Worm (Caenorhabditis elegans): ENCODE measurements around the gene F47G9.6.
A peak's percentile ranks its signal among the peaks of the same experiment; 100 is the strongest.

Gene F47G9.6

ce11 chrV:11354264-11354663 is 25.1 kb downstream of the F47G9.6 start:
- no peak for TF ChIP-seq ztf-22 (GFP tag; optimal IDR thresholded peaks at IDR 0.05)
- TF ChIP-seq nhr-179 (tag; optimal IDR thresholded peaks at IDR 0.05) = no peak
- no peak for TF ChIP-seq B0261.1 (tag; optimal IDR thresholded peaks at IDR 0.05)
- no peak for TF ChIP-seq let-526 (GFP tag; IDR thresholded peaks at IDR 0.05)
- no peak for TF ChIP-seq lin-26 (GFP tag; IDR thresholded peaks at IDR 0.05)
- TF ChIP-seq lin-54 (GFP tag; optimal IDR thresholded peaks at IDR 0.05) = no peak
- no peak for TF ChIP-seq ama-1 (optimal IDR thresholded peaks at IDR 0.05)
- no peak for TF ChIP-seq ama-1 (GFP tag; optimal IDR thresholded peaks at IDR 0.05)
- no peak for TF ChIP-seq F52B5.7 (tag; optimal IDR thresholded peaks at IDR 0.05)
- no peak for TF ChIP-seq bed-1 (GFP tag; IDR thresholded peaks at IDR 0.05)
- no peak for TF ChIP-seq efl-1 (GFP tag; optimal IDR thresholded peaks at IDR 0.05)

- TF ChIP-seq dox-1 (GFP tag; IDR thresholded peaks at IDR 0.05) (no peak), F39B2.1 (GFP tag; IDR thresholded peaks at IDR 0.05) (no peak), lsy-27 (tag; optimal IDR thresholded peaks at IDR 0.05; ENCODE audit: borderline replicate concordance, insufficient read depth) (no peak), mxl-1 (tag; optimal IDR thresholded peaks at IDR 0.05) (no peak)
Measured at ce11 chrV:11363575-11363974, 34.4 kb downstream of the F47G9.6 start.

- no peak for TF ChIP-seq Y53G8AR.9 (GFP tag; conservative IDR thresholded peaks at IDR 0.05)
Measured at ce11 chrV:11366129-11366528, 36.9 kb downstream of the F47G9.6 start, which contains the start of gene dop-5. TSS of gene dop-5 (minus strand) at chrV:11366229.

ce11 chrV:11372284-11372878 is 43.2 kb downstream of the F47G9.6 start:
- TF ChIP-seq nhr-179 (tag; optimal IDR thresholded peaks at IDR 0.05) (no peak), B0336.3 (GFP tag; IDR thresholded peaks at IDR 0.05) (no peak)

ce11 chrV:11373918-11374317 is 44.7 kb downstream of the F47G9.6 start:
- TF ChIP-seq ztf-3 (GFP tag; optimal IDR thresholded peaks at IDR 0.05) = no peak
- no peak for TF ChIP-seq ztf-6 (GFP tag; IDR thresholded peaks at IDR 0.05)
- TF ChIP-seq nhr-179 (tag; optimal IDR thresholded peaks at IDR 0.05) = no peak
- no peak for TF ChIP-seq zfh-2 (GFP tag; conservative IDR thresholded peaks at IDR 0.05)

ce11 chrV:11375150-11375792 is 46.1 kb downstream of the F47G9.6 start, which contains the start of gene cnb-1:
TSS of gene cnb-1 (plus strand) at chrV:11375742.
- TF ChIP-seq dpl-1 (GFP tag; optimal IDR thresholded peaks at IDR 0.05) (no peak), Y53G8AR.9 (GFP tag; conservative IDR thresholded peaks at IDR 0.05) (no peak), him-1 (tag; optimal IDR thresholded peaks at IDR 0.05) (no peak), egl-18 (GFP tag; IDR thresholded peaks at IDR 0.05) (no peak), T07F8.4 (tag; optimal IDR thresholded peaks at IDR 0.05) (no peak), ztf-6 (GFP tag; IDR thresholded peaks at IDR 0.05) (no peak), F22D6.2 (tag; optimal IDR thresholded peaks at IDR 0.05) (no peak), D2030.7 (GFP tag; IDR thresholded peaks at IDR 0.05) (no peak), gei-17 (GFP tag; optimal IDR thresholded peaks at IDR 0.05) (no peak), T26A5.8 (tag; optimal IDR thresholded peaks at IDR 0.05) (no peak), Y79H2A.3 (GFP tag; conservative IDR thresholded peaks at IDR 0.05) (no peak), ztf-28 (GFP tag; IDR thresholded peaks at IDR 0.05) (no peak), snpc-1.1 (tag; optimal IDR thresholded peaks at IDR 0.05; ENCODE audit: insufficient read depth) (no peak), pbrm-1 (GFP tag; IDR thresholded peaks at IDR 0.05) (peak; percentile 48; the same call in 1 of the 2 replicates), B0019.2 (GFP tag; conservative IDR thresholded peaks at IDR 0.05) (no peak), madf-10 (tag; optimal IDR thresholded peaks at IDR 0.05) (no peak), dox-1 (GFP tag; IDR thresholded peaks at IDR 0.05) (no peak), Y53F4B.3 (GFP tag; IDR thresholded peaks at IDR 0.05) (no peak), let-526 (GFP tag; IDR thresholded peaks at IDR 0.05) (no peak), ceh-91 (GFP tag; IDR thresholded peaks at IDR 0.05) (no peak), repo-1 (tag; optimal IDR thresholded peaks at IDR 0.05) (no peak), lsy-27 (tag; optimal IDR thresholded peaks at IDR 0.05; ENCODE audit: borderline replicate concordance, insufficient read depth) (no peak), rpc-1 (optimal IDR thresholded peaks at IDR 0.05) (no peak), rpc-1 (tag; optimal IDR thresholded peaks at IDR 0.05) (no peak), hsf-1 (GFP tag; IDR thresholded peaks at IDR 0.05) (no peak)

Data from whole organism, young adult.